Worm (Caenorhabditis elegans): ENCODE results near the gene srlf-31.

The srlf-31 gene

ce11 chrIV:11952612-11953299 lies 29.8 kb upstream of the srlf-31 start, which contains the start of gene gdh-1:
TSS of gene gdh-1 (plus strand) at chrIV:11953249.
- TF ChIP-seq lin-13 (GFP tag; optimal IDR thresholded peaks at IDR 0.05) = peak; percentile 59
- no peak for TF ChIP-seq lin-39 (tag; optimal IDR thresholded peaks at IDR 0.05)
- no peak for TF ChIP-seq peb-1 (tag; optimal IDR thresholded peaks at IDR 0.05)
- TF ChIP-seq sma-9 (GFP tag; optimal IDR thresholded peaks at IDR 0.05) = peak; percentile 47
- no peak for TF ChIP-seq sma-9 (tag; optimal IDR thresholded peaks at IDR 0.05)
- TF ChIP-seq gmeb-1 (tag; optimal IDR thresholded peaks at IDR 0.05) = peak; percentile 33
- no peak for TF ChIP-seq ztf-1 (GFP tag; conservative IDR thresholded peaks at IDR 0.05)
- no peak for TF ChIP-seq elt-3 (tag; optimal IDR thresholded peaks at IDR 0.05)
- TF ChIP-seq mdl-1 (tag; optimal IDR thresholded peaks at IDR 0.05) = peak in 1 of 2 experiments; percentile 5
- TF ChIP-seq nhr-6 (tag; optimal IDR thresholded peaks at IDR 0.05) = no peak
- no peak for TF ChIP-seq sem-4 (tag; optimal IDR thresholded peaks at IDR 0.05)
- no peak for TF ChIP-seq lin-11 (tag; optimal IDR thresholded peaks at IDR 0.05)
- peak; percentile 16 for TF ChIP-seq lsy-2 (tag; optimal IDR thresholded peaks at IDR 0.05)
- TF ChIP-seq ztf-4 (tag; optimal IDR thresholded peaks at IDR 0.05) = no peak
- no peak for TF ChIP-seq ztf-11 (tag; optimal IDR thresholded peaks at IDR 0.05)
- peak; percentile 52 for TF ChIP-seq C34F6.9 (tag; optimal IDR thresholded peaks at IDR 0.05)
- TF ChIP-seq blmp-1 (tag; optimal IDR thresholded peaks at IDR 0.05; ENCODE audit: insufficient read depth) = peak; percentile 44
- TF ChIP-seq nhr-21 (tag; optimal IDR thresholded peaks at IDR 0.05) = no peak
- peak; percentile 73 for TF ChIP-seq nhr-25 (tag; optimal IDR thresholded peaks at IDR 0.05)
- TF ChIP-seq F13H6.1 (tag; optimal IDR thresholded peaks at IDR 0.05) = peak; percentile 48
- TF ChIP-seq fos-1 (tag; optimal IDR thresholded peaks at IDR 0.05) = peak; percentile 50
- peak; percentile 59 for TF ChIP-seq crh-2 (tag; optimal IDR thresholded peaks at IDR 0.05)
- TF ChIP-seq ceh-16 (tag; optimal IDR thresholded peaks at IDR 0.05) = no peak
- TF ChIP-seq sma-3 (GFP tag; optimal IDR thresholded peaks at IDR 0.05) = peak; percentile 24
- TF ChIP-seq R02D3.7 (tag; optimal IDR thresholded peaks at IDR 0.05) = no peak
- TF ChIP-seq ZK546.5 (tag; optimal IDR thresholded peaks at IDR 0.05) = no peak
- TF ChIP-seq dmd-4 (tag; optimal IDR thresholded peaks at IDR 0.05) = no peak
- TF ChIP-seq snpc-4 (tag; optimal IDR thresholded peaks at IDR 0.05) = no peak
- TF ChIP-seq nhr-129 (tag; optimal IDR thresholded peaks at IDR 0.05) = peak; percentile 75
- no peak for TF ChIP-seq nhr-10 (tag; optimal IDR thresholded peaks at IDR 0.05)
- peak; percentile 56 for TF ChIP-seq ama-1 (optimal IDR thresholded peaks at IDR 0.05)
- TF ChIP-seq unc-39 (tag; optimal IDR thresholded peaks at IDR 0.05) = no peak
- TF ChIP-seq ceh-82 (tag; optimal IDR thresholded peaks at IDR 0.05) = no peak
- no peak for TF ChIP-seq nhr-237 (tag; optimal IDR thresholded peaks at IDR 0.05)
- TF ChIP-seq Y55F3AM.14 (GFP tag; optimal IDR thresholded peaks at IDR 0.05) = no peak
- TF ChIP-seq skn-1 (tag; optimal IDR thresholded peaks at IDR 0.05) = no peak
- no peak for TF ChIP-seq zag-1 (tag; optimal IDR thresholded peaks at IDR 0.05)
- TF ChIP-seq nhr-77 (tag; optimal IDR thresholded peaks at IDR 0.05) = no peak
- no peak for TF ChIP-seq mbf-1 (tag; optimal IDR thresholded peaks at IDR 0.05)
- no peak for TF ChIP-seq mab-5 (tag; optimal IDR thresholded peaks at IDR 0.05)
- TF ChIP-seq egl-27 (tag; optimal IDR thresholded peaks at IDR 0.05) = no peak
- no peak for TF ChIP-seq nhr-23 (tag; optimal IDR thresholded peaks at IDR 0.05)
- TF ChIP-seq elt-1 (tag; optimal IDR thresholded peaks at IDR 0.05) = no peak
- no peak for TF ChIP-seq unc-62 (GFP tag; optimal IDR thresholded peaks at IDR 0.05)
- TF ChIP-seq unc-55 (GFP tag; optimal IDR thresholded peaks at IDR 0.05) = peak; percentile 35
- TF ChIP-seq nhr-12 (tag; optimal IDR thresholded peaks at IDR 0.05) = no peak
- no peak for TF ChIP-seq nhr-11 (tag; optimal IDR thresholded peaks at IDR 0.05)
- no peak for TF ChIP-seq aly-2 (tag; optimal IDR thresholded peaks at IDR 0.05)
- no peak for TF ChIP-seq alr-1 (tag; optimal IDR thresholded peaks at IDR 0.05)

All from whole organism, L2 larva.